Fruit fly (Drosophila melanogaster) whole organism, embryonic: ENCODE results near the gene snz.

Experiments used
- Adf1 ChIP-seq: fragments of 200-800 bp; sonication (Bioruptor generic); IDR thresholded peaks from 2 replicates; pipeline ENCODE4 v1.3.6; 2022; ENCODE audit warnings: missing biosample characterization, missing genetic modification characterization
- Atf6 ChIP-seq: fragments of 200-800 bp; sonication (Bioruptor generic); IDR thresholded peaks from 2 replicates; pipeline ENCODE4 v1.3.6; 2022; ENCODE audit warnings: missing biosample characterization, missing genetic modification characterization
- B-H1 ChIP-seq: fragments of 200-800 bp; sonication (Bioruptor generic); IDR thresholded peaks from 3 replicates; pipeline ENCODE4 v1.3.6; 2022; ENCODE audit warnings: missing biosample characterization, missing genetic modification characterization
- B-H2 ChIP-seq: fragments of 200-800 bp; sonication (Bioruptor generic); optimal IDR thresholded peaks from 2 replicates; lab custom pipeline; 2018; ENCODE audit warnings: missing biosample characterization, mild to moderate bottlenecking, missing genetic modification characterization
- CG12155 ChIP-seq: fragments of 200-800 bp; sonication (Bioruptor generic); optimal IDR thresholded peaks from 3 replicates; lab custom pipeline; 2016; ENCODE audit warnings: missing biosample characterization, missing genetic modification characterization
- CG13287 ChIP-seq: fragments of 200-800 bp; sonication (Bioruptor generic); IDR thresholded peaks from 2 replicates; pipeline ENCODE4 v1.3.6; 2022; ENCODE audit warnings: missing biosample characterization, missing genetic modification characterization; ENCODE audit not compliant: partially characterized antibody
- CG13894 ChIP-seq: fragments of 200-800 bp; sonication (Bioruptor generic); optimal IDR thresholded peaks from 3 replicates; lab custom pipeline; 2018; ENCODE audit warnings: missing biosample characterization, mild to moderate bottlenecking, missing genetic modification characterization, moderate library complexity
- CG14710 ChIP-seq: fragments of 200-800 bp; sonication (Bioruptor generic); optimal IDR thresholded peaks from 3 replicates; lab custom pipeline; 2019; ENCODE audit warnings: missing biosample characterization, mild to moderate bottlenecking, missing genetic modification characterization, moderate library complexity
- CG15269 ChIP-seq: fragments of 200-800 bp; sonication (Bioruptor generic); optimal IDR thresholded peaks from 2 replicates; lab custom pipeline; 2018; ENCODE audit warnings: missing biosample characterization, mild to moderate bottlenecking, missing genetic modification characterization, moderate library complexity
- CG16779 ChIP-seq: fragments of 200-800 bp; sonication (Bioruptor generic); IDR thresholded peaks from 2 replicates; pipeline ENCODE4 v1.3.6; 2022; ENCODE audit warnings: missing biosample characterization, missing genetic modification characterization
- CG17912 ChIP-seq: fragments of 200-800 bp; sonication (Bioruptor generic); optimal IDR thresholded peaks from 2 replicates; lab custom pipeline; 2018; ENCODE audit warnings: missing biosample characterization, mild to moderate bottlenecking, missing genetic modification characterization
- CG2712 ChIP-seq: fragments of 200-800 bp; optimal IDR thresholded peaks from 3 replicates; lab custom pipeline; 2019; ENCODE audit warnings: missing biosample characterization, mild to moderate bottlenecking, missing genetic modification characterization, moderate library complexity
- CG30020 ChIP-seq: fragments of 200-800 bp; optimal IDR thresholded peaks from 2 replicates; lab custom pipeline; 2019; ENCODE audit warnings: missing biosample characterization, mild to moderate bottlenecking, missing genetic modification characterization, moderate library complexity
- CG4730 ChIP-seq: fragments of 200-800 bp; sonication (Bioruptor generic); IDR thresholded peaks from 2 replicates; pipeline ENCODE4 v1.3.6; 2022; ENCODE audit warnings: missing biosample characterization, missing genetic modification characterization
- CG6689 ChIP-seq: fragments of 200-800 bp; sonication (Bioruptor generic); IDR thresholded peaks from 2 replicates; pipeline ENCODE4 v1.3.6; 2022; ENCODE audit warnings: missing biosample characterization, missing genetic modification characterization
- CG7839 ChIP-seq: fragments of 200-800 bp; sonication (Bioruptor generic); optimal IDR thresholded peaks from 3 replicates; lab custom pipeline; 2018; ENCODE audit warnings: missing biosample characterization, mild to moderate bottlenecking, missing genetic modification characterization, moderate library complexity
- CG8290 ChIP-seq, 3 experiments: fragments of 200-800 bp; sonication (Bioruptor generic); optimal IDR thresholded peaks; 2 replicates each; lab custom pipeline; 2016 to 2019; ENCODE audit warnings: missing biosample characterization in 3 of 3, missing genetic modification characterization in 3 of 3, mild to moderate bottlenecking in 2 of 3, moderate library complexity in 1 of 3
- CG8478 ChIP-seq: fragments of >200 bp; optimal IDR thresholded peaks from 2 replicates; lab custom pipeline; 2018
- CG8924 ChIP-seq: fragments of 200-800 bp; optimal IDR thresholded peaks from 3 replicates; lab custom pipeline; 2019; ENCODE audit warnings: missing biosample characterization, mild to moderate bottlenecking, missing genetic modification characterization, moderate library complexity
- CG9797 ChIP-seq: fragments of 200-800 bp; sonication (Bioruptor generic); optimal IDR thresholded peaks from 3 replicates; lab custom pipeline; 2018; ENCODE audit warnings: missing biosample characterization, mild to moderate bottlenecking, missing genetic modification characterization
- Dp ChIP-seq: fragments of 200-800 bp; sonication (Bioruptor generic); optimal IDR thresholded peaks from 2 replicates; lab custom pipeline; 2018; ENCODE audit warnings: missing biosample characterization, mild to moderate bottlenecking, missing genetic modification characterization, moderate library complexity
- Fer1 ChIP-seq: fragments of 200-800 bp; sonication (Bioruptor generic); optimal IDR thresholded peaks from 2 replicates; lab custom pipeline; 2017; ENCODE audit warnings: missing biosample characterization, mild to moderate bottlenecking, missing genetic modification characterization
- HLH4C ChIP-seq: fragments of 200-800 bp; sonication (Bioruptor generic); IDR thresholded peaks from 3 replicates; pipeline ENCODE4 v1.3.6; 2022; ENCODE audit warnings: missing biosample characterization, missing genetic modification characterization; ENCODE audit not compliant: partially characterized antibody
- HmgZ ChIP-seq: fragments of 200-800 bp; sonication (Bioruptor generic); optimal IDR thresholded peaks from 2 replicates; lab custom pipeline; 2018; ENCODE audit warnings: missing biosample characterization, mild to moderate bottlenecking, missing genetic modification characterization
- MBD-R2 ChIP-seq: fragments of 200-800 bp; sonication (Bioruptor generic); IDR thresholded peaks from 2 replicates; pipeline ENCODE4 v1.3.6; 2022; ENCODE audit warnings: missing biosample characterization, missing genetic modification characterization
- Myb ChIP-seq: fragments of 200-800 bp; sonication (Bioruptor generic); optimal IDR thresholded peaks from 2 replicates; lab custom pipeline; 2016; ENCODE audit warnings: missing biosample characterization, missing genetic modification characterization
- NfI ChIP-seq: fragments of 200-800 bp; sonication (Bioruptor generic); optimal IDR thresholded peaks from 3 replicates; lab custom pipeline; 2018; ENCODE audit warnings: missing biosample characterization, mild to moderate bottlenecking, missing genetic modification characterization, moderate library complexity
- Scr ChIP-seq: fragments of 200-800 bp; sonication (Bioruptor generic); IDR thresholded peaks from 2 replicates; pipeline ENCODE4 v1.3.6; 2022; ENCODE audit warnings: missing biosample characterization, missing genetic modification characterization; ENCODE audit not compliant: partially characterized antibody
- Sry-β ChIP-seq: fragments of 200-800 bp; sonication (Bioruptor generic); optimal IDR thresholded peaks from 2 replicates; lab custom pipeline; 2018; ENCODE audit warnings: missing biosample characterization, mild to moderate bottlenecking, missing genetic modification characterization, moderate library complexity
- Sry-δ ChIP-seq: fragments of 200-800 bp; sonication (Bioruptor generic); optimal IDR thresholded peaks from 2 replicates; lab custom pipeline; 2016; ENCODE audit warnings: missing biosample characterization, missing genetic modification characterization
- Taf1 ChIP-seq: fragments of 200-800 bp; sonication (Bioruptor generic); IDR thresholded peaks from 2 replicates; pipeline ENCODE4 v1.3.6; 2022; ENCODE audit warnings: missing biosample characterization, missing genetic modification characterization
- ato ChIP-seq: fragments of 200-800 bp; sonication (Bioruptor generic); IDR thresholded peaks from 2 replicates; pipeline ENCODE4 v1.3.6; 2022; ENCODE audit warnings: missing biosample characterization, missing genetic modification characterization; ENCODE audit not compliant: partially characterized antibody
- caup ChIP-seq: fragments of 200-800 bp; sonication (Bioruptor generic); optimal IDR thresholded peaks from 3 replicates; lab custom pipeline; 2017; ENCODE audit warnings: missing biosample characterization, mild to moderate bottlenecking, missing genetic modification characterization, moderate library complexity; ENCODE audit not compliant: severe bottlenecking
- chif ChIP-seq, 2 experiments: fragments of 200-800 bp; sonication (Bioruptor generic); optimal IDR thresholded peaks; 3 replicates each; lab custom pipeline; 2016; ENCODE audit warnings: missing biosample characterization in 2 of 2, missing genetic modification characterization in 2 of 2
- gfzf ChIP-seq: fragments of 200-800 bp; sonication (Bioruptor generic); optimal IDR thresholded peaks from 2 replicates; lab custom pipeline; 2016; ENCODE audit warnings: missing biosample characterization, mild to moderate bottlenecking, missing genetic modification characterization, moderate library complexity
- grn ChIP-seq: fragments of 200-800 bp; sonication (Bioruptor generic); optimal IDR thresholded peaks from 3 replicates; lab custom pipeline; 2017; ENCODE audit warnings: missing biosample characterization, missing genetic modification characterization
- gsb-n ChIP-seq: fragments of 200-800 bp; sonication (Bioruptor generic); optimal IDR thresholded peaks from 3 replicates; lab custom pipeline; 2018; ENCODE audit warnings: missing biosample characterization, mild to moderate bottlenecking, missing genetic modification characterization
- lab ChIP-seq: fragments of 200-800 bp; sonication (Bioruptor generic); optimal IDR thresholded peaks from 3 replicates; lab custom pipeline; 2017; ENCODE audit warnings: missing biosample characterization, missing genetic modification characterization, mild to moderate bottlenecking, moderate library complexity, missing genetic modification reagents
- lmd ChIP-seq: fragments of 200-800 bp; sonication (Bioruptor generic); IDR thresholded peaks from 2 replicates; pipeline ENCODE4 v1.3.6; 2022; ENCODE audit warnings: missing biosample characterization, missing genetic modification characterization
- nau ChIP-seq: fragments of 200-800 bp; sonication (Bioruptor generic); optimal IDR thresholded peaks from 3 replicates; lab custom pipeline; 2017; ENCODE audit warnings: missing biosample characterization, mild to moderate bottlenecking, missing genetic modification characterization, missing genetic modification reagents
- nerfin-2 ChIP-seq: fragments of 200-800 bp; sonication (Bioruptor generic); IDR thresholded peaks from 2 replicates; pipeline ENCODE4 v1.3.6; 2022; ENCODE audit warnings: missing biosample characterization, missing genetic modification characterization; ENCODE audit not compliant: partially characterized antibody
- phol ChIP-seq: fragments of 200-800 bp; sonication (Bioruptor generic); optimal IDR thresholded peaks from 3 replicates; lab custom pipeline; 2018; ENCODE audit warnings: missing biosample characterization, mild to moderate bottlenecking, missing genetic modification characterization, moderate library complexity
- pzg ChIP-seq: fragments of 200-800 bp; sonication (Bioruptor generic); optimal IDR thresholded peaks from 3 replicates; lab custom pipeline; 2018; ENCODE audit warnings: missing biosample characterization, mild to moderate bottlenecking, missing genetic modification characterization, moderate library complexity
- ro ChIP-seq: fragments of 200-800 bp; sonication (Bioruptor generic); IDR thresholded peaks from 2 replicates; pipeline ENCODE4 v1.3.6; 2022; ENCODE audit warnings: missing biosample characterization, missing genetic modification characterization
- row ChIP-seq: fragments of 200-800 bp; sonication (Bioruptor generic); IDR thresholded peaks from 3 replicates; pipeline ENCODE4 v1.3.6; 2022; ENCODE audit warnings: missing biosample characterization, missing genetic modification characterization
- seq ChIP-seq: fragments of 200-800 bp; sonication (Bioruptor generic); IDR thresholded peaks from 2 replicates; pipeline ENCODE4 v1.3.6; 2022; ENCODE audit warnings: missing biosample characterization, missing genetic modification characterization
- sug ChIP-seq: fragments of 200-800 bp; optimal IDR thresholded peaks from 2 replicates; lab custom pipeline; 2019; ENCODE audit warnings: missing biosample characterization, mild to moderate bottlenecking, missing genetic modification characterization, moderate library complexity
- vnd ChIP-seq: fragments of 200-800 bp; sonication (Bioruptor generic); IDR thresholded peaks from 3 replicates; pipeline ENCODE4 v1.3.6; 2022; ENCODE audit warnings: missing biosample characterization, missing genetic modification characterization; ENCODE audit not compliant: partially characterized antibody

snz gene

DNA sequence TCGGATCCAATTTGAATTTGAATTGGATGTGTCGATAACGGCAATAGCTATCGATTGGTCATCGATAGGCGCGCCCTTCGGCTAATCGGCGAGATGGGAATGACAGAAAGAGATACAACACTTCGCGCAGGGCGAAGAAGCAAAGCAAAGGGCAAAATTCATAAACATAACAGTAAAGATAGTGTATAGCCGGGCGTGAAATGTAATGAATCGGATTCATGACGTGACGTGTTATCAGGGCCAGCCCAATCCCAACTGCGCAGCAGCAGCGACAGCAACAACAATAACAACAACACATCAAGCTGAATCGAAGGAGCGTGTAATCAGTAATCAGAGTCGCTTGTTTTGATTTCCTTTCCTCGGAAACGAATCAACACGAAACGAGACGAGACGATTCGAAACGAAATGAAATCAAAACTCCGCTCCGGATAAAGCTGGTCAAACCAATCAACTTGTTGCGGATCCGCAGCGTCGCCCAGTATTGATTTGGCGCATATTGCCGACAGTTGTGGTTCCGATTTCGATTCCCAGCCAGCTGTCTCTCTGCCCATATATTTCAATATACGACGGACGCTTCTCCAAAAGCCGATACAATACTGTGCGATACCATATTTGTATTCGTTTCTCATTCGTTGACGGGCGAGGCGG is at the start of gene snz (continued):
- TF ChIP-seq CG16779 (GFP tag; lab: Robert Waterston, UW) (no peak), seq (GFP tag; lab: Robert Waterston, UW) (no peak), row (peak; percentile 55), Sry-β (GFP tag; lab: Kevin White, UChicago) (no peak), HLH4C (GFP tag; lab: Robert Waterston, UW) (peak; percentile 86), CG9797 (GFP tag; lab: Kevin White, UChicago) (no peak), sug (tag; lab: Kevin White, UChicago) (peak; percentile 77), ro (GFP tag; lab: Robert Waterston, UW) (no peak), vnd (peak; percentile 66; the same call in 2 of the 3 replicates), caup (GFP tag; lab: Kevin White, UChicago) (peak; percentile 10), gfzf (GFP tag; lab: Kevin White, UChicago) (peak; percentile 2), Sry-δ (GFP tag; lab: Kevin White, UChicago) (peak; percentile 74), nau (GFP tag; lab: Kevin White, UChicago) (no peak), MBD-R2 (GFP tag; lab: Robert Waterston, UW) (peak; percentile 52; the same call in 1 of the 2 replicates), B-H2 (GFP tag; lab: Kevin White, UChicago) (peak; percentile 30), CG17912 (GFP tag; lab: Kevin White, UChicago) (no peak), Myb (GFP tag; lab: Kevin White, UChicago) (peak; percentile 88), HmgZ (peak; percentile 54), CG30020 (tag; lab: Kevin White, UChicago) (no peak), CG7839 (tag; lab: Kevin White, UChicago) (no peak), lmd (no peak), CG13287 (GFP tag; lab: Robert Waterston, UW) (peak; percentile 83), CG2712 (tag; lab: Kevin White, UChicago) (peak; percentile 44), Dp (GFP tag; lab: Kevin White, UChicago) (peak; percentile 75), CG15269 (tag; lab: Kevin White, UChicago) (no peak), B-H1 (no peak), Atf6 (GFP tag; lab: Robert Waterston, UW) (no peak), pzg (GFP tag; lab: Kevin White, UChicago) (peak; percentile 57), CG12155 (GFP tag; lab: Kevin White, UChicago) (peak; percentile 70), phol (tag; lab: Kevin White, UChicago) (no peak), CG14710 (tag; lab: Kevin White, UChicago) (peak; percentile 15), NfI (GFP tag; lab: Kevin White, UChicago) (no peak), CG8924 (no peak), nerfin-2 (GFP tag; lab: Robert Waterston, UW) (peak; percentile 65), ato (GFP tag; lab: Robert Waterston, UW) (peak; percentile 50; the same call in 1 of the 2 replicates), CG8478 (lab: Kevin White, UChicago) (no peak), lab (GFP tag; lab: Kevin White, UChicago) (peak; percentile 46), chif (GFP tag; optimal IDR thresholded peaks at IDR 0.05; lab: Kevin White, UChicago) (no peak), grn (GFP tag; lab: Kevin White, UChicago) (peak; percentile 69), CG13894 (tag; lab: Kevin White, UChicago) (peak; percentile 65), CG6689 (GFP tag; lab: Robert Waterston, UW) (no peak), gsb-n (tag; lab: Kevin White, UChicago) (no peak), Adf1 (GFP tag; lab: Robert Waterston, UW) (peak; percentile 89), Taf1 (no peak), CG8290 (GFP tag; optimal IDR thresholded peaks at IDR 0.05; lab: Kevin White, UChicago) (no peak), CG8290 (tag; optimal IDR thresholded peaks at IDR 0.05; lab: Kevin White, UChicago) (no peak), Fer1 (GFP tag; lab: Kevin White, UChicago) (peak; percentile 34), CG4730 (no peak), Scr (GFP tag; lab: Robert Waterston, UW) (peak; percentile 74)
